1 fruit fly cellular context compared by ENCODE assay signal in the genomic region with DNA sequence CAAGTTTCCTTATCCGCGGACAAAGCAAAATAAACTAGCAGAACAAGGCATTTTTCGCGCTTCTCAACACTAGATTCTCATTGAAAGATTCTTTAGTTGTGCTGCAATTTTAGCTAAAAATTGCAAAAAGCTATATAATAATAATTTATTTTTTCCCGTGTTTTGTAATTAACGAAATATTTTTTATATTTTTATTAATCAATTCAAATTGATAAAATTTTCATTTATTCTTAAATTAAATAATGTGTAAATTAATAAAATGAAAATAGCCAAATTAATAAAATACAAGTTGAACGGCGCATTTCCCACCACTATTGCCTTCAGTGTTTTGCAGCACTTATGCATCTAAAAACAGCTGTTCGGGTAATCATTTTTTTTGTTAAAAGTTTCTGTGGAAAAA.
TF ChIP-seq lines count a peak whose summit lies in the region.

Drep4 (minus strand) TSS at position 7 of the 400 bp plus-strand sequence.
Uvrag (plus strand) TSS at position 322 of the 400 bp plus-strand sequence.

TF ChIP-seq in whole organism, embryonic, 481 proteins besides CTCF, POLR2A, EP300 and RAD21 (continued from another document and continues in another):
- TF ChIP-seq Adf1 (GFP tag; IDR thresholded peaks at IDR 0.05; lab: Robert Waterston, UW), result no peak; the same call in 1 of the 2 replicates
- peak; percentile 7 for TF ChIP-seq Ets97D (GFP tag; optimal IDR thresholded peaks at IDR 0.05; lab: Kevin White, UChicago)
- TF ChIP-seq NC2β (GFP tag; optimal IDR thresholded peaks at IDR 0.05; lab: Kevin White, UChicago), result no peak
- TF ChIP-seq dmrt11E (tag; optimal IDR thresholded peaks at IDR 0.05; lab: Kevin White, UChicago), result peak; percentile 79
- TF ChIP-seq Trl (optimal IDR thresholded peaks at IDR 0.05; lab: Kevin White, UChicago), result no peak
- no peak for TF ChIP-seq Trl (GFP tag; optimal IDR thresholded peaks at IDR 0.05; lab: Kevin White, UChicago)
- peak; percentile 40; the same call in 1 of the 2 replicates for TF ChIP-seq lmd (GFP tag; IDR thresholded peaks at IDR 0.05; lab: Robert Waterston, UW)
- TF ChIP-seq Hr39 (optimal IDR thresholded peaks at IDR 0.05; lab: Kevin White, UChicago), result no peak
- TF ChIP-seq CG4820 (GFP tag; optimal IDR thresholded peaks at IDR 0.05; lab: Kevin White, UChicago), result peak; percentile 43
- TF ChIP-seq Doc2 (GFP tag; IDR thresholded peaks at IDR 0.05; lab: Robert Waterston, UW), result no peak
- TF ChIP-seq cato (GFP tag; optimal IDR thresholded peaks at IDR 0.05; lab: Kevin White, UChicago; ENCODE audit: borderline replicate concordance), result peak; percentile 51
- TF ChIP-seq CG13894 (tag; optimal IDR thresholded peaks at IDR 0.05; lab: Kevin White, UChicago), result no peak
- no peak for TF ChIP-seq pum (GFP tag; optimal IDR thresholded peaks at IDR 0.05; lab: Kevin White, UChicago)
- no peak for TF ChIP-seq lov (optimal IDR thresholded peaks at IDR 0.05; lab: Kevin White, UChicago)
- no peak for TF ChIP-seq lov (GFP tag; IDR thresholded peaks at IDR 0.05; lab: Robert Waterston, UW)
- no peak for TF ChIP-seq CG1024 (GFP tag; IDR thresholded peaks at IDR 0.05; lab: Robert Waterston, UW)
- no peak for TF ChIP-seq zen2 (GFP tag; IDR thresholded peaks at IDR 0.05; lab: Robert Waterston, UW; ENCODE audit: partially characterized antibody)
- TF ChIP-seq CG7372 (GFP tag; IDR thresholded peaks at IDR 0.05; lab: Robert Waterston, UW), result peak; percentile 38; the same call in 1 of the 2 replicates
- peak; percentile 69 for TF ChIP-seq Meics (GFP tag; optimal IDR thresholded peaks at IDR 0.05; lab: Kevin White, UChicago)
- TF ChIP-seq psq (GFP tag; optimal IDR thresholded peaks at IDR 0.05; lab: Kevin White, UChicago), result peak; percentile 44
- TF ChIP-seq croc (GFP tag; conservative IDR thresholded peaks at IDR 0.05; lab: Robert Waterston, UW), result peak; percentile 39; the same call in 2 of the 3 replicates
- TF ChIP-seq CG17328 (GFP tag; IDR thresholded peaks at IDR 0.05; lab: Robert Waterston, UW), result no peak
- TF ChIP-seq CG4360 (GFP tag; IDR thresholded peaks at IDR 0.05; lab: Robert Waterston, UW), result no peak
- TF ChIP-seq oc (tag; optimal IDR thresholded peaks at IDR 0.05; lab: Kevin White, UChicago), result no peak
- no peak for TF ChIP-seq ato (GFP tag; IDR thresholded peaks at IDR 0.05; lab: Robert Waterston, UW; ENCODE audit: partially characterized antibody)
- no peak for TF ChIP-seq cg (GFP tag; optimal IDR thresholded peaks at IDR 0.05; lab: Kevin White, UChicago)
- TF ChIP-seq chm (GFP tag; IDR thresholded peaks at IDR 0.05; lab: Robert Waterston, UW), result no peak
- TF ChIP-seq Fer1 (GFP tag; optimal IDR thresholded peaks at IDR 0.05; lab: Kevin White, UChicago), result no peak
- TF ChIP-seq CG8089 (GFP tag; optimal IDR thresholded peaks at IDR 0.05; lab: Kevin White, UChicago), result no peak
- peak; percentile 86 for TF ChIP-seq gem (tag; optimal IDR thresholded peaks at IDR 0.05; lab: Kevin White, UChicago)
- peak; percentile 30 for TF ChIP-seq CG10654 (GFP tag; optimal IDR thresholded peaks at IDR 0.05; lab: Kevin White, UChicago)
- no peak for TF ChIP-seq Awh (GFP tag; IDR thresholded peaks at IDR 0.05; lab: Robert Waterston, UW)
- no peak for TF ChIP-seq CG10147 (GFP tag; optimal IDR thresholded peaks at IDR 0.05; lab: Kevin White, UChicago)
- 0 out of 2 replicates have a peak, but pooled peaks have one; percentile 15 for TF ChIP-seq CG11247 (GFP tag; IDR thresholded peaks at IDR 0.05; lab: Robert Waterston, UW)
- no peak for TF ChIP-seq gro (GFP tag; optimal IDR thresholded peaks at IDR 0.05; lab: Kevin White, UChicago)
- peak; percentile 3; the same call in 1 of the 2 replicates for TF ChIP-seq Poxn (GFP tag; IDR thresholded peaks at IDR 0.05; lab: Robert Waterston, UW)
- no peak for TF ChIP-seq amos (GFP tag; IDR thresholded peaks at IDR 0.05; lab: Robert Waterston, UW; ENCODE audit: partially characterized antibody)
- TF ChIP-seq HLHmδ (GFP tag; optimal IDR thresholded peaks at IDR 0.05; lab: Kevin White, UChicago), result no peak
- TF ChIP-seq sr (GFP tag; IDR thresholded peaks at IDR 0.05; lab: Robert Waterston, UW), result no peak
- TF ChIP-seq Asciz (GFP tag; optimal IDR thresholded peaks at IDR 0.05; lab: Kevin White, UChicago), result no peak
- TF ChIP-seq jumu (GFP tag; optimal IDR thresholded peaks at IDR 0.05; lab: Kevin White, UChicago), result peak; percentile 4
- no peak for TF ChIP-seq ap (GFP tag; IDR thresholded peaks at IDR 0.05; lab: Robert Waterston, UW)
- TF ChIP-seq H15 (GFP tag; IDR thresholded peaks at IDR 0.05; lab: Robert Waterston, UW), result peak; percentile 43; the same call in 1 of the 3 replicates
- TF ChIP-seq CG17361 (GFP tag; IDR thresholded peaks at IDR 0.05; lab: Robert Waterston, UW), result no peak; the same call in 2 of the 3 replicates
- no peak for TF ChIP-seq Sin3A (optimal IDR thresholded peaks at IDR 0.05; lab: Kevin White, UChicago)
- no peak for TF ChIP-seq Oaz (GFP tag; IDR thresholded peaks at IDR 0.05; lab: Robert Waterston, UW)
- TF ChIP-seq CG11456 (GFP tag; IDR thresholded peaks at IDR 0.05; lab: Robert Waterston, UW), result no peak
- no peak for TF ChIP-seq usp (GFP tag; optimal IDR thresholded peaks at IDR 0.05; lab: Kevin White, UChicago)
- peak; percentile 76 for TF ChIP-seq CG15696 (tag; optimal IDR thresholded peaks at IDR 0.05; lab: Kevin White, UChicago)
- peak; percentile 66 for TF ChIP-seq CG13296 (GFP tag; optimal IDR thresholded peaks at IDR 0.05; lab: Kevin White, UChicago)
- no peak for TF ChIP-seq dati (GFP tag; IDR thresholded peaks at IDR 0.05; lab: Robert Waterston, UW)
- TF ChIP-seq Chrac-16 (GFP tag; optimal IDR thresholded peaks at IDR 0.05; lab: Kevin White, UChicago), result peak; percentile 62
- TF ChIP-seq CG16779 (GFP tag; IDR thresholded peaks at IDR 0.05; lab: Robert Waterston, UW), result no peak
- peak; percentile 39 for TF ChIP-seq CG1233 (GFP tag; optimal IDR thresholded peaks at IDR 0.05; lab: Kevin White, UChicago)
- TF ChIP-seq CG6272 (GFP tag; IDR thresholded peaks at IDR 0.05; lab: Robert Waterston, UW), result peak; percentile 59
- peak; percentile 52 for TF ChIP-seq Fer3 (tag; optimal IDR thresholded peaks at IDR 0.05; lab: Kevin White, UChicago)
- no peak for TF ChIP-seq CG34376 (GFP tag; optimal IDR thresholded peaks at IDR 0.05; lab: Kevin White, UChicago)
- TF ChIP-seq Abd-B (GFP tag; optimal IDR thresholded peaks at IDR 0.05; lab: Kevin White, UChicago), result peak; percentile 78
- peak; percentile 19 for TF ChIP-seq CG10462 (GFP tag; optimal IDR thresholded peaks at IDR 0.05; lab: Kevin White, UChicago)
- TF ChIP-seq sob (GFP tag; IDR thresholded peaks at IDR 0.05; lab: Robert Waterston, UW), result peak; percentile 62; the same call in 1 of the 2 replicates
- TF ChIP-seq Hey (tag; optimal IDR thresholded peaks at IDR 0.05; lab: Kevin White, UChicago), result no peak
- peak; percentile 50 for TF ChIP-seq zfh2 (GFP tag; optimal IDR thresholded peaks at IDR 0.05; lab: Kevin White, UChicago)
- no peak for TF ChIP-seq danr (GFP tag; IDR thresholded peaks at IDR 0.05; lab: Robert Waterston, UW)
- peak; percentile 80 for TF ChIP-seq CG13424 (tag; optimal IDR thresholded peaks at IDR 0.05; lab: Kevin White, UChicago)
- TF ChIP-seq B-H2 (GFP tag; optimal IDR thresholded peaks at IDR 0.05; lab: Kevin White, UChicago), result peak; percentile 75
- no peak for TF ChIP-seq nerfin-2 (GFP tag; IDR thresholded peaks at IDR 0.05; lab: Robert Waterston, UW; ENCODE audit: partially characterized antibody)
- no peak for TF ChIP-seq ftz-f1 (GFP tag; optimal IDR thresholded peaks at IDR 0.05; lab: Kevin White, UChicago)
- TF ChIP-seq Rx (GFP tag; IDR thresholded peaks at IDR 0.05; lab: Robert Waterston, UW), result no peak
- no peak for TF ChIP-seq ATbp (GFP tag; optimal IDR thresholded peaks at IDR 0.05; lab: Kevin White, UChicago)
- 0 out of 3 replicates have a peak, but pooled peaks have one; percentile 22 for TF ChIP-seq CG7357 (GFP tag; IDR thresholded peaks at IDR 0.05; lab: Robert Waterston, UW)
- TF ChIP-seq CG30431 (GFP tag; optimal IDR thresholded peaks at IDR 0.05; lab: Kevin White, UChicago), result peak; percentile 17
- TF ChIP-seq B-H1 (GFP tag; IDR thresholded peaks at IDR 0.05; lab: Robert Waterston, UW), result peak; percentile 35; the same call in 1 of the 3 replicates
- no peak for TF ChIP-seq CG4282 (GFP tag; optimal IDR thresholded peaks at IDR 0.05; lab: Kevin White, UChicago)
- TF ChIP-seq Usf (GFP tag; optimal IDR thresholded peaks at IDR 0.05; lab: Kevin White, UChicago), result peak; percentile 7
- TF ChIP-seq Med (GFP tag; lab: Kevin White, UChicago), result no peak
- no peak for TF ChIP-seq bowl (GFP tag; IDR thresholded peaks at IDR 0.05; lab: Robert Waterston, UW)
- TF ChIP-seq Mrtf (GFP tag; IDR thresholded peaks at IDR 0.05; lab: Robert Waterston, UW), result no peak
- TF ChIP-seq dm (GFP tag; optimal IDR thresholded peaks at IDR 0.05; lab: Kevin White, UChicago), result no peak
- TF ChIP-seq CG32767 (GFP tag; IDR thresholded peaks at IDR 0.05; lab: Robert Waterston, UW), result peak; percentile 30; the same call in 1 of the 2 replicates
- no peak for TF ChIP-seq CG17568 (GFP tag; optimal IDR thresholded peaks at IDR 0.05; lab: Kevin White, UChicago)
- no peak for TF ChIP-seq Hsf (GFP tag; optimal IDR thresholded peaks at IDR 0.05; lab: Kevin White, UChicago)
- TF ChIP-seq D19A (tag; optimal IDR thresholded peaks at IDR 0.05; lab: Kevin White, UChicago), result peak; percentile 56
- TF ChIP-seq pb (GFP tag; optimal IDR thresholded peaks at IDR 0.05; lab: Kevin White, UChicago), result no peak
- TF ChIP-seq bigmax (GFP tag; optimal IDR thresholded peaks at IDR 0.05; lab: Kevin White, UChicago), result no peak
- TF ChIP-seq dysf (GFP tag; IDR thresholded peaks at IDR 0.05; lab: Robert Waterston, UW), result peak; percentile 67; the same call in 2 of the 3 replicates
- no peak for TF ChIP-seq hkb (optimal IDR thresholded peaks at IDR 0.05; lab: Kevin White, UChicago)
- no peak for TF ChIP-seq hkb (GFP tag; IDR thresholded peaks at IDR 0.05; lab: Robert Waterston, UW)
- TF ChIP-seq sna (GFP tag; IDR thresholded peaks at IDR 0.05; lab: Robert Waterston, UW; ENCODE audit: partially characterized antibody), result no peak
- TF ChIP-seq jing (GFP tag; optimal IDR thresholded peaks at IDR 0.05; lab: Kevin White, UChicago), result no peak
- TF ChIP-seq zen (tag; optimal IDR thresholded peaks at IDR 0.05; lab: Kevin White, UChicago), result peak; percentile 75
- TF ChIP-seq CG31441 (GFP tag; IDR thresholded peaks at IDR 0.05; lab: Robert Waterston, UW), result no peak
- no peak for TF ChIP-seq Lim3 (GFP tag; IDR thresholded peaks at IDR 0.05; lab: Robert Waterston, UW)
- no peak for TF ChIP-seq chinmo (GFP tag; IDR thresholded peaks at IDR 0.05; lab: Robert Waterston, UW; ENCODE audit: partially characterized antibody)
- TF ChIP-seq schlank (tag; optimal IDR thresholded peaks at IDR 0.05; lab: Kevin White, UChicago), result no peak
- TF ChIP-seq CG2712 (tag; optimal IDR thresholded peaks at IDR 0.05; lab: Kevin White, UChicago), result peak; percentile 81
- TF ChIP-seq CG11696 (GFP tag; IDR thresholded peaks at IDR 0.05; lab: Robert Waterston, UW), result no peak
- no peak for TF ChIP-seq bcd (GFP tag; optimal IDR thresholded peaks at IDR 0.05; lab: Kevin White, UChicago)
- TF ChIP-seq CG7745 (tag; optimal IDR thresholded peaks at IDR 0.05; lab: Kevin White, UChicago), result no peak
- no peak for TF ChIP-seq HmgD (GFP tag; optimal IDR thresholded peaks at IDR 0.05; lab: Kevin White, UChicago)
- TF ChIP-seq cas (GFP tag; IDR thresholded peaks at IDR 0.05; lab: Robert Waterston, UW), result no peak
- no peak for TF ChIP-seq CG10321 (GFP tag; IDR thresholded peaks at IDR 0.05; lab: Robert Waterston, UW)
- TF ChIP-seq HmgZ (tag; optimal IDR thresholded peaks at IDR 0.05; lab: Kevin White, UChicago), result peak; percentile 50
- no peak for TF ChIP-seq br (optimal IDR thresholded peaks at IDR 0.05; lab: Kevin White, UChicago)
- TF ChIP-seq sim (GFP tag; IDR thresholded peaks at IDR 0.05; lab: Robert Waterston, UW), result no peak
- TF ChIP-seq Myb (GFP tag; optimal IDR thresholded peaks at IDR 0.05; lab: Kevin White, UChicago), result no peak
- no peak for TF ChIP-seq CG6175 (GFP tag; IDR thresholded peaks at IDR 0.05; lab: Robert Waterston, UW)
- TF ChIP-seq yki (optimal IDR thresholded peaks at IDR 0.05; lab: Kevin White, UChicago), result no peak
- no peak for TF ChIP-seq CG7839 (tag; optimal IDR thresholded peaks at IDR 0.05; lab: Kevin White, UChicago)
- no peak for TF ChIP-seq CG2202 (tag; optimal IDR thresholded peaks at IDR 0.05; lab: Kevin White, UChicago)
- no peak for TF ChIP-seq fru (optimal IDR thresholded peaks at IDR 0.05; lab: Kevin White, UChicago)
- no peak for TF ChIP-seq CG11398 (GFP tag; optimal IDR thresholded peaks at IDR 0.05; lab: Kevin White, UChicago)
- TF ChIP-seq ro (GFP tag; IDR thresholded peaks at IDR 0.05; lab: Robert Waterston, UW), result no peak
- no peak for TF ChIP-seq Atf6 (GFP tag; IDR thresholded peaks at IDR 0.05; lab: Robert Waterston, UW)
- TF ChIP-seq Xrp1 (GFP tag; IDR thresholded peaks at IDR 0.05; lab: Robert Waterston, UW), result peak; percentile 77
- no peak for TF ChIP-seq crc (GFP tag; optimal IDR thresholded peaks at IDR 0.05; lab: Kevin White, UChicago)
- TF ChIP-seq abd-A (tag; optimal IDR thresholded peaks at IDR 0.05; lab: Kevin White, UChicago), result no peak
- no peak for TF ChIP-seq so (GFP tag; IDR thresholded peaks at IDR 0.05; lab: Robert Waterston, UW)
- TF ChIP-seq luna (GFP tag; optimal IDR thresholded peaks at IDR 0.05; lab: Kevin White, UChicago), result no peak
- no peak for TF ChIP-seq caup (GFP tag; optimal IDR thresholded peaks at IDR 0.05; lab: Kevin White, UChicago; ENCODE audit: severe bottlenecking)
- TF ChIP-seq Blimp-1 (GFP tag; optimal IDR thresholded peaks at IDR 0.05; lab: Kevin White, UChicago), result peak; percentile 56
- TF ChIP-seq Dfd (GFP tag; optimal IDR thresholded peaks at IDR 0.05; lab: Kevin White, UChicago), result no peak
- TF ChIP-seq cwo (GFP tag; optimal IDR thresholded peaks at IDR 0.05; lab: Kevin White, UChicago), result no peak
- no peak for TF ChIP-seq nau (GFP tag; optimal IDR thresholded peaks at IDR 0.05; lab: Kevin White, UChicago)
- TF ChIP-seq sima (GFP tag; optimal IDR thresholded peaks at IDR 0.05; lab: Kevin White, UChicago), result no peak
- no peak for TF ChIP-seq hth (optimal IDR thresholded peaks at IDR 0.05; lab: Kevin White, UChicago)
- peak; percentile 73 for TF ChIP-seq CG14710 (tag; optimal IDR thresholded peaks at IDR 0.05; lab: Kevin White, UChicago)
- TF ChIP-seq tx (GFP tag; optimal IDR thresholded peaks at IDR 0.05; lab: Kevin White, UChicago), result no peak
- no peak for TF ChIP-seq CG2129 (GFP tag; IDR thresholded peaks at IDR 0.05; lab: Robert Waterston, UW; ENCODE audit: partially characterized antibody)
- TF ChIP-seq Deaf1 (tag; optimal IDR thresholded peaks at IDR 0.05; lab: Kevin White, UChicago), result no peak
- no peak for TF ChIP-seq emc (GFP tag; optimal IDR thresholded peaks at IDR 0.05; lab: Kevin White, UChicago)
